Fruit fly (Drosophila melanogaster) S2 (cell line): ENCODE results near the gene CG15160.

ENCODE experiments used
- CG8478 ChIP-seq: fragments of >200 bp; optimal IDR thresholded peaks from 2 replicates; lab custom pipeline; 2018
- CTCF ChIP-seq, 2 experiments: fragments of >200 bp; optimal IDR thresholded peaks; 2 replicates each; lab custom pipeline; 2018

DNA sequence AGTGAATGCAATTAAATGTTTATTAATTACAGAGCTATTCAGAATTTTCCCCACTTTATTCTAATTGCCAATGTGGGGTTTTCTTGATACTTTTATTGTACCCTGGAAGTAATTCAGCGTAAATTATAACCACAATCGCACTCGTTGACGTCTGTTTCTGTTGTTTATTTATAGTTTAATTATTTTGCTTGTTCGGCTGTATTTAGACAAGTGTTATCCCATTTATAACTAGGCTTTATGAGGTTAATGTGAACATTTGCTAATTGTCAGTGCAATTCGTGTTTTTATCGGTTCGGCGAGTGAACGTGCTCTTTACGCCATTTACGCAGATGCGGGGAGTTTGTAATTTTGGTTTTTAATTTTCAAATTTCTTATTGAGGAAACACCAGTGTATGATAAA, 34.3 kb downstream of the CG15160 start:
- TF ChIP-seq CTCF (optimal IDR thresholded peaks at IDR 0.05; lab: Kevin White, UChicago) (no peak), CG8478 (lab: Kevin White, UChicago) (no peak)
